Worm (Caenorhabditis elegans): ENCODE data around the gene slc-9B.2.
A peak's percentile ranks its signal among the peaks of the same experiment; 100 is the strongest.

Gene slc-9B.2

DNA sequence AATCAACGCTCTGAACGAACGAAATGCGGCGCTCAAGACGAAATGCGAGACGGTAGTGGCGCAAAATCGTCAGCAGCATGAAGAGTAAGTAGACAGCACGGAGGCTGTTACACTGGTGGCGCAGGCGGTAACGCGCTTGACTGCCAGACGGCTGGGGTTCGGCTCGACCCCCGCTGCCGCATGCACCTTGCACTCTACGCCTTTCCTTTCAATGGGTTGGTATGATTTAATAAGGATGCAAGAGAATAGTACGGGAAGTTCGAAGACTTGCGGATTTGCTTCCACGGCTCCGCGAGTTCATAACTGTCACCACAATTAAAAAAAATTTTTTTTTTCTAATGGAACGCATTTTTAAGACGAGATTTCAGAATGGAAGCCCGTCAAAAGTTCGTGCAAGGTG is 31.2 kb downstream of the slc-9B.2 start (continued):
- TF ChIP-seq nhr-23 (tag; optimal IDR thresholded peaks at IDR 0.05) = no peak
- peak; percentile 70 for TF ChIP-seq Y55F3AM.14 (GFP tag; optimal IDR thresholded peaks at IDR 0.05)
- no peak for TF ChIP-seq elt-3 (tag; optimal IDR thresholded peaks at IDR 0.05)
- no peak for TF ChIP-seq dmd-4 (tag; optimal IDR thresholded peaks at IDR 0.05)
- TF ChIP-seq nhr-12 (tag; optimal IDR thresholded peaks at IDR 0.05) = no peak
- TF ChIP-seq nhr-25 (tag; optimal IDR thresholded peaks at IDR 0.05) = no peak
- TF ChIP-seq unc-62 (GFP tag; optimal IDR thresholded peaks at IDR 0.05) = no peak
- peak; percentile 67 for TF ChIP-seq unc-55 (GFP tag; optimal IDR thresholded peaks at IDR 0.05)
- TF ChIP-seq snpc-4 (tag; optimal IDR thresholded peaks at IDR 0.05) = peak; percentile 70
- TF ChIP-seq ztf-1 (GFP tag; conservative IDR thresholded peaks at IDR 0.05) = no peak
- TF ChIP-seq lin-39 (tag; optimal IDR thresholded peaks at IDR 0.05) = no peak
- TF ChIP-seq C34F6.9 (tag; optimal IDR thresholded peaks at IDR 0.05) = peak; percentile 45
- TF ChIP-seq lin-11 (tag; optimal IDR thresholded peaks at IDR 0.05) = peak; percentile 6
- TF ChIP-seq sma-9 (GFP tag; optimal IDR thresholded peaks at IDR 0.05) = peak; percentile 84
- TF ChIP-seq sma-9 (tag; optimal IDR thresholded peaks at IDR 0.05) = no peak
- no peak for TF ChIP-seq nhr-77 (tag; optimal IDR thresholded peaks at IDR 0.05)
- TF ChIP-seq sma-3 (GFP tag; optimal IDR thresholded peaks at IDR 0.05) = peak; percentile 78
- TF ChIP-seq ama-1 (optimal IDR thresholded peaks at IDR 0.05) = no peak
- TF ChIP-seq lsy-2 (tag; optimal IDR thresholded peaks at IDR 0.05) = peak; percentile 16 to 55
- TF ChIP-seq blmp-1 (tag; optimal IDR thresholded peaks at IDR 0.05; ENCODE audit: insufficient read depth) = peak; percentile 19
- peak; percentile 72 for TF ChIP-seq egl-27 (tag; optimal IDR thresholded peaks at IDR 0.05)
- TF ChIP-seq nhr-129 (tag; optimal IDR thresholded peaks at IDR 0.05) = peak; percentile 90

- TF ChIP-seq unc-62 (GFP tag; optimal IDR thresholded peaks at IDR 0.05) = no peak
- no peak for TF ChIP-seq ceh-16 (tag; optimal IDR thresholded peaks at IDR 0.05)
- no peak for TF ChIP-seq mab-5 (tag; optimal IDR thresholded peaks at IDR 0.05)
- no peak for TF ChIP-seq nhr-11 (tag; optimal IDR thresholded peaks at IDR 0.05)
- no peak for TF ChIP-seq nhr-77 (tag; optimal IDR thresholded peaks at IDR 0.05)
- no peak for TF ChIP-seq gmeb-1 (tag; optimal IDR thresholded peaks at IDR 0.05)
- no peak for TF ChIP-seq nhr-237 (tag; optimal IDR thresholded peaks at IDR 0.05)
- TF ChIP-seq blmp-1 (tag; optimal IDR thresholded peaks at IDR 0.05; ENCODE audit: insufficient read depth) = no peak
- no peak for TF ChIP-seq crh-2 (tag; optimal IDR thresholded peaks at IDR 0.05)
- TF ChIP-seq ztf-1 (GFP tag; conservative IDR thresholded peaks at IDR 0.05) = no peak
- no peak for TF ChIP-seq mbf-1 (tag; optimal IDR thresholded peaks at IDR 0.05)
Measured at ce11 chrV:16374676-16375075, 35.8 kb downstream of the slc-9B.2 start, which contains the start of gene srv-34. TSS of gene srv-34 (minus strand) at chrV:16374776.

ce11 chrV:16376430-16376948 is 37.6 kb downstream of the slc-9B.2 start:
- TF ChIP-seq F13H6.1 (tag; optimal IDR thresholded peaks at IDR 0.05) (no peak), sma-9 (GFP tag; optimal IDR thresholded peaks at IDR 0.05) (no peak), sma-9 (tag; optimal IDR thresholded peaks at IDR 0.05) (no peak), mdl-1 (tag; optimal IDR thresholded peaks at IDR 0.05) (no peak), lin-13 (GFP tag; optimal IDR thresholded peaks at IDR 0.05) (no peak), C34F6.9 (tag; optimal IDR thresholded peaks at IDR 0.05) (no peak), ceh-16 (tag; optimal IDR thresholded peaks at IDR 0.05) (no peak), fos-1 (tag; optimal IDR thresholded peaks at IDR 0.05) (no peak), R02D3.7 (tag; optimal IDR thresholded peaks at IDR 0.05) (no peak), nhr-6 (tag; optimal IDR thresholded peaks at IDR 0.05) (no peak), alr-1 (tag; optimal IDR thresholded peaks at IDR 0.05) (no peak), ztf-4 (tag; optimal IDR thresholded peaks at IDR 0.05) (no peak), nhr-23 (tag; optimal IDR thresholded peaks at IDR 0.05) (no peak), nhr-237 (tag; optimal IDR thresholded peaks at IDR 0.05) (no peak), ceh-82 (tag; optimal IDR thresholded peaks at IDR 0.05) (no peak), skn-1 (tag; optimal IDR thresholded peaks at IDR 0.05) (no peak), unc-62 (GFP tag; optimal IDR thresholded peaks at IDR 0.05) (no peak)

DNA sequence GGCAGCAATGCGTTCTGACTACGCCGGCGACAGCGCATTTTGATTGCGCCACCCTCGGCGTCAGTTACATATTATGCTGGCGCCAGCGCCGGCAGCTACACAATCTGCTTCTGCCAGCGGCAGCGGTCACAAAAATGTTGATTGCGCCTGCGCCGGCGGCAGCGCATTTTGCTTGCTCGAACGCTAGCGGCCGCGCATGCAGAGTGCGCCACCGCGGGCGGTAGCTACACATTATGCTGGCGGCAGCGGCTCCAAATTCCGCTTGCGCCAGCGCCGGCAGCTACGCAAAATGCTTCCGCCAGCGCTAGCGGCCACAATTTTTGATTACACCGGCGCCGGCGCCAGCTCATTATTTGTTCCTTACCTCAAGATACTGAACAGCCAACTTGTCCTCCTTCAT is 38.3 kb downstream of the slc-9B.2 start:
- TF ChIP-seq elt-3 (tag; optimal IDR thresholded peaks at IDR 0.05) = no peak
- TF ChIP-seq ama-1 (optimal IDR thresholded peaks at IDR 0.05) = no peak
- TF ChIP-seq ztf-11 (tag; optimal IDR thresholded peaks at IDR 0.05) = no peak
- no peak for TF ChIP-seq ztf-4 (tag; optimal IDR thresholded peaks at IDR 0.05)
- TF ChIP-seq sma-3 (GFP tag; optimal IDR thresholded peaks at IDR 0.05) = no peak
- TF ChIP-seq Y55F3AM.14 (GFP tag; optimal IDR thresholded peaks at IDR 0.05) = no peak
